Worm (Caenorhabditis elegans): ENCODE data around the gene C25F6.1.

Gene C25F6.1

ce11 chrX:5485931-5486537 lies at the start of gene C25F6.1:
C25F6.1 (plus strand) TSS chrX:5486487.
- TF ChIP-seq somi-1 (GFP tag; optimal IDR thresholded peaks at IDR 0.05) = no peak
- TF ChIP-seq ztf-18 (tag; optimal IDR thresholded peaks at IDR 0.05) = peak; percentile 78

ce11 chrX:5444863-5445262 lies 41.4 kb upstream of the C25F6.1 start, which contains the start of gene itm-2:
itm-2 (plus strand) TSS chrX:5445163.
- TF ChIP-seq efl-1 (GFP tag; optimal IDR thresholded peaks at IDR 0.05) (no peak), ztf-26 (tag; optimal IDR thresholded peaks at IDR 0.05) (no peak), sptf-2 (GFP tag; optimal IDR thresholded peaks at IDR 0.05) (no peak), dox-1 (GFP tag; IDR thresholded peaks at IDR 0.05) (no peak), sdz-38 (tag; optimal IDR thresholded peaks at IDR 0.05) (no peak), mcd-1 (GFP tag; IDR thresholded peaks at IDR 0.05) (no peak), pha-4 (tag; optimal IDR thresholded peaks at IDR 0.05) (no peak), madf-3 (GFP tag; IDR thresholded peaks at IDR 0.05) (no peak), lsl-1 (GFP tag; optimal IDR thresholded peaks at IDR 0.05) (no peak), fkh-3 (tag; optimal IDR thresholded peaks at IDR 0.05) (no peak), ceh-79 (tag; optimal IDR thresholded peaks at IDR 0.05) (no peak), nfya-2 (GFP tag; IDR thresholded peaks at IDR 0.05) (no peak), T26A5.8 (tag; optimal IDR thresholded peaks at IDR 0.05) (no peak), tlf-1 (GFP tag; optimal IDR thresholded peaks at IDR 0.05) (no peak), F52B5.7 (tag; optimal IDR thresholded peaks at IDR 0.05) (no peak), hmg-20 (GFP tag; IDR thresholded peaks at IDR 0.05) (no peak), rpc-1 (optimal IDR thresholded peaks at IDR 0.05) (no peak), rpc-1 (tag; optimal IDR thresholded peaks at IDR 0.05) (no peak)

DNA sequence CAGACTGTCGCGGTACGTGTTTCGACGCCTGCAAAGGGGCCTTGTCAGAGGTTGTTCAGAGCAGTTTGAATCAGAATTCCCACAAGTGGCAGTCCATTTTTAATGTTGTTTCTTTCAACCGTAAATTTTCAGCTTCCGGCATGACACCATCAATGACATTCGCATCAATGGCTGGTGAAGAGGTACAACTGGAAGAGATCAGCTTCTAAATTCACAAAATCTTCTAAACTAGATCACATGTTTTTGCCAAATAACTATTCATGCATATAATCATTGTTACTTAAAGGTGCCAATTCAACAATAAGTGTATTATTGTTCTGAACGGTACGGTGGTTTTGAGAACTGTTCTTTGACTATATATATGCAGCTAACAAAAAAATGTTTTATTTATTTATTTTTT lies 38.9 kb upstream of the C25F6.1 start:
- TF ChIP-seq pha-4 (tag; optimal IDR thresholded peaks at IDR 0.05) (no peak), let-607 (tag; optimal IDR thresholded peaks at IDR 0.05) (no peak), madf-10 (tag; optimal IDR thresholded peaks at IDR 0.05) (no peak), K11D2.4 (GFP tag; IDR thresholded peaks at IDR 0.05) (no peak), F22D6.2 (tag; optimal IDR thresholded peaks at IDR 0.05) (no peak), ztf-25 (GFP tag; IDR thresholded peaks at IDR 0.05) (no peak), egl-18 (GFP tag; IDR thresholded peaks at IDR 0.05) (no peak), B0336.3 (GFP tag; IDR thresholded peaks at IDR 0.05) (no peak), madf-6 (GFP tag; IDR thresholded peaks at IDR 0.05) (no peak), zfh-2 (GFP tag; conservative IDR thresholded peaks at IDR 0.05) (no peak), somi-1 (GFP tag; optimal IDR thresholded peaks at IDR 0.05) (no peak), let-526 (GFP tag; IDR thresholded peaks at IDR 0.05) (no peak), mcd-1 (GFP tag; IDR thresholded peaks at IDR 0.05) (no peak), aptf-3 (GFP tag; IDR thresholded peaks at IDR 0.05) (no peak), ekl-4 (GFP tag; IDR thresholded peaks at IDR 0.05) (no peak), F49E8.2 (tag; optimal IDR thresholded peaks at IDR 0.05; ENCODE audit: insufficient read depth) (no peak), ama-1 (optimal IDR thresholded peaks at IDR 0.05) (no peak), ama-1 (GFP tag; optimal IDR thresholded peaks at IDR 0.05) (no peak), mes-4 (tag; optimal IDR thresholded peaks at IDR 0.05) (no peak), F33H1.4 (GFP tag; IDR thresholded peaks at IDR 0.05) (no peak)

DNA sequence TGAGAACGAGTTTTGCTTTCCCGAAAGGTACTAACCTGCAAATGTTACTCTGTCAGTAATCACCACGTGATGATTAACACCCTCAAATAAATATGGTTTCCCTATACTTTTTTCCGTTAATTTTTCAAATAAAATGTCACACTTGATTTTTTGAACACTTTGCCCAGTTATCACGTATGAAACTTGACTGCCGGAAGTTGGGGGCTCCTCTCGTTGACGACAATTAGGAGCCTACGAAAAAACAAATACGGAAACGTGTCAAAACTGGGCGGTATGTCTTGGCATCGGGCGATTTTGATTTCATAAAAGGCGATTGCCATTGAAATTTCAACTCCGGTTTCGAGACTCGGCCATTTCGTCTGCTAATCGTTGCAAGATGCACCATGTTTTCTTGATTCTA lies 38.3 kb upstream of the C25F6.1 start, which contains the start of gene C25F6.8:
TSS of gene C25F6.8 (plus strand) at position 301 of the 400 bp plus-strand sequence.
- TF ChIP-seq ZK185.1 (tag; optimal IDR thresholded peaks at IDR 0.05; ENCODE audit: poor library complexity, severe bottlenecking) = no peak

Measured in whole organism, young adult.